Worm (Caenorhabditis elegans): ENCODE data around the gene subs-4.

DNA sequence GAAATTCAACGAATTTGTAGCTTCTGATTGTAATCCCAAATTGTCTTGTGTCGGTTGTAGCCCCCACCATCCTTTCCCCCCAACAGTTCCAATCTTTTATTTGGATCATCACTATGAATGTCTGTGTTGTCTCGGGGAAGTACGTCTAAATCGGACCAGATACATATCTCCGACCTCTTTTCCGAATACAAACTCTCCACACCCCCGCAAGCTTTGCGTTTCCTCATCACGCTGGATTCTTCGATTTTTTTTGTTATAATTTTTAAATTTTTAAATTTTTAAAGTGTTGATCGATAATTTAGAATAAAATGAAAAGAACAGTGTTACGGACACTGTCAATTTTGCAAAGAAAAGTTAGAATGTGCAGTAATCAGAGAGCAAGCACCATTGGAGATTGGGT is at the start of gene subs-4:
- no peak for TF ChIP-seq pbrm-1 (GFP tag; IDR thresholded peaks at IDR 0.05)
- no peak for TF ChIP-seq somi-1 (GFP tag; optimal IDR thresholded peaks at IDR 0.05)
- no peak for TF ChIP-seq unc-130 (GFP tag; optimal IDR thresholded peaks at IDR 0.05)
- no peak for TF ChIP-seq F23B12.7 (tag; optimal IDR thresholded peaks at IDR 0.05; ENCODE audit: insufficient read depth)
- TF ChIP-seq unc-62 (GFP tag; optimal IDR thresholded peaks at IDR 0.05), result no peak
- no peak for TF ChIP-seq nhr-90 (tag; optimal IDR thresholded peaks at IDR 0.05)
- TF ChIP-seq ama-1 (optimal IDR thresholded peaks at IDR 0.05), result no peak
- no peak for TF ChIP-seq ama-1 (GFP tag; optimal IDR thresholded peaks at IDR 0.05)
- no peak for TF ChIP-seq mes-4 (tag; optimal IDR thresholded peaks at IDR 0.05)
- no peak for TF ChIP-seq hrde-1 (tag; optimal IDR thresholded peaks at IDR 0.05; ENCODE audit: borderline replicate concordance)
- no peak for TF ChIP-seq dpl-1 (GFP tag; optimal IDR thresholded peaks at IDR 0.05)
- TF ChIP-seq pha-4 (tag; optimal IDR thresholded peaks at IDR 0.05), result no peak
- no peak for TF ChIP-seq F49E8.2 (tag; optimal IDR thresholded peaks at IDR 0.05; ENCODE audit: insufficient read depth)
- TF ChIP-seq ceh-100 (GFP tag; IDR thresholded peaks at IDR 0.05), result no peak
- TF ChIP-seq Y56A3A.18 (GFP tag; IDR thresholded peaks at IDR 0.05), result no peak
